Fruit fly (Drosophila melanogaster): ENCODE results near the gene CG14877.

Gene CG14877

DNA sequence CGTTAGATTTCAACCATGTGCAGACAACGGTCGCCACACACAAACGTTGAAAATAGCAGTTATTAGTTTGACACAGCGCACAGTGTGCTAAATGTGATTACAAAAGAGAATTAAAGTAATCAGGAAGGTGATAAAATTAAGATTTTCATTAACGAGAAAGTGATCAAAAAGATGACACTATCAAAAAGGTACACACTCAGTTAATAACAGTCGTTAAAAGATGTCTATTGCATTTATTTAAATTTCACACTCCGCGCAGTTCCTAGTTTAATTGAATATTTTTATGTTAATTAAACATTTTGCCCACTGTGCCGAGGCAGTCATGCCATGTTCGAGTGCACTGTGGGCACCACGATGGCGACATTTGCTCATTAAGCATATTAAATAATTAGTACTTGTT is 31.3 kb upstream of the CG14877 start (continued):
- TF ChIP-seq CG18599 (GFP tag; optimal IDR thresholded peaks at IDR 0.05) = peak; percentile 12
- no peak for TF ChIP-seq NFAT (GFP tag; IDR thresholded peaks at IDR 0.05)
- no peak for TF ChIP-seq CG7928 (GFP tag; optimal IDR thresholded peaks at IDR 0.05)
- TF ChIP-seq repo (GFP tag; optimal IDR thresholded peaks at IDR 0.05) = no peak
- TF ChIP-seq tin (GFP tag; optimal IDR thresholded peaks at IDR 0.05) = no peak
- TF ChIP-seq amos (GFP tag; IDR thresholded peaks at IDR 0.05; ENCODE audit: partially characterized antibody) = no peak
- no peak for TF ChIP-seq fru (optimal IDR thresholded peaks at IDR 0.05)
- no peak for TF ChIP-seq CG11093 (GFP tag; IDR thresholded peaks at IDR 0.05)
- TF ChIP-seq Med (GFP tag) = peak; percentile 92
- TF ChIP-seq CG10209 (GFP tag; optimal IDR thresholded peaks at IDR 0.05) = peak; percentile 35
- TF ChIP-seq CG17612 (GFP tag; IDR thresholded peaks at IDR 0.05) = no peak
- peak; percentile 15 for TF ChIP-seq CG17568 (GFP tag; optimal IDR thresholded peaks at IDR 0.05)
- TF ChIP-seq vnd (GFP tag; IDR thresholded peaks at IDR 0.05; ENCODE audit: partially characterized antibody) = no peak
- TF ChIP-seq sens (GFP tag) = peak; percentile 89

DNA sequence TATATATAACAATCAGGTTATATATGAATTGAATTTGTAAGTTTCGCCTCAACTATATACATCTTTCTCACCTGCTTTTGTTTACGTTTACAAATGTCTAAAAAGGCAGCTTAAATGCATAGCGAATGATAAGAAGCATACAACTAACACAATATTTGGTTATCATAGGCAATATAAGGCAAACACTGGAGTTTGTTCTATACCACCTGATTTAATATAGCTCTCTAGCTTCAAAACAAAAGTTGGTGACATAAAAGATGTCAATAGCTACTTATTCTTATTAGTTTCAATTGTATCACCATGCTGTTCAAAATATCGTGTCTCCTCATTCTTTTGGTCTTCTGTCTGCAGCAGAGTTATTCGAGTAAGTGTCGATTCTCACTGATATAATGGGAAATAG is 30.1 kb upstream of the CG14877 start:
- no peak for TF ChIP-seq CG14667 (GFP tag; IDR thresholded peaks at IDR 0.05)
- no peak for TF ChIP-seq tx (GFP tag; optimal IDR thresholded peaks at IDR 0.05)
- no peak for TF ChIP-seq CG17385 (GFP tag; optimal IDR thresholded peaks at IDR 0.05)
- no peak for TF ChIP-seq lbe (GFP tag; optimal IDR thresholded peaks at IDR 0.05)
- TF ChIP-seq NC2β (GFP tag; optimal IDR thresholded peaks at IDR 0.05) = no peak
- no peak for TF ChIP-seq CG17186 (GFP tag; optimal IDR thresholded peaks at IDR 0.05)
- TF ChIP-seq pzg (GFP tag; optimal IDR thresholded peaks at IDR 0.05) = no peak
- TF ChIP-seq usp (GFP tag; optimal IDR thresholded peaks at IDR 0.05) = no peak
- TF ChIP-seq sob (GFP tag; IDR thresholded peaks at IDR 0.05) = 0 out of 2 replicates have a peak, but pooled peaks have one; percentile 16
- no peak for TF ChIP-seq CG8290 (GFP tag; optimal IDR thresholded peaks at IDR 0.05)
- TF ChIP-seq CG8290 (tag; optimal IDR thresholded peaks at IDR 0.05) = peak in 1 of 2 experiments; percentile 47
- TF ChIP-seq bcd (GFP tag; optimal IDR thresholded peaks at IDR 0.05) = no peak
- no peak for TF ChIP-seq CG3847 (GFP tag; IDR thresholded peaks at IDR 0.05)
- TF ChIP-seq chm (GFP tag; IDR thresholded peaks at IDR 0.05) = no peak
- TF ChIP-seq H15 (GFP tag; IDR thresholded peaks at IDR 0.05) = no peak
- TF ChIP-seq Opbp (GFP tag; IDR thresholded peaks at IDR 0.05; ENCODE audit: partially characterized antibody) = no peak
- TF ChIP-seq lab (GFP tag; optimal IDR thresholded peaks at IDR 0.05) = peak; percentile 31
- TF ChIP-seq nerfin-1 (tag; optimal IDR thresholded peaks at IDR 0.05) = no peak
- no peak for TF ChIP-seq fd102C (GFP tag; optimal IDR thresholded peaks at IDR 0.05)
- TF ChIP-seq da (GFP tag; optimal IDR thresholded peaks at IDR 0.05) = no peak
- TF ChIP-seq CG15601 (tag; optimal IDR thresholded peaks at IDR 0.05) = peak; percentile 3
- TF ChIP-seq CG6813 (GFP tag; optimal IDR thresholded peaks at IDR 0.05) = peak; percentile 13
- TF ChIP-seq CG2678 (tag; optimal IDR thresholded peaks at IDR 0.05) = peak; percentile 41
- no peak for TF ChIP-seq Dip3 (GFP tag; optimal IDR thresholded peaks at IDR 0.05)
- peak; percentile 56 for TF ChIP-seq sens (GFP tag)
- no peak for TF ChIP-seq CkIIα-i1 (GFP tag; IDR thresholded peaks at IDR 0.05)
- peak; percentile 0 for TF ChIP-seq CG1603 (tag; optimal IDR thresholded peaks at IDR 0.05)
- TF ChIP-seq CG15269 (tag; optimal IDR thresholded peaks at IDR 0.05) = peak; percentile 15
- peak; percentile 64 for TF ChIP-seq ATbp (GFP tag; optimal IDR thresholded peaks at IDR 0.05)
- 0 out of 2 replicates have a peak, but pooled peaks have one; percentile 13 for TF ChIP-seq HLH3B (GFP tag; IDR thresholded peaks at IDR 0.05)
- no peak for TF ChIP-seq yki (optimal IDR thresholded peaks at IDR 0.05)
- peak; percentile 76 for TF ChIP-seq Med (GFP tag)
- no peak for TF ChIP-seq stwl (tag; optimal IDR thresholded peaks at IDR 0.05)
- no peak for TF ChIP-seq Bgb (GFP tag; IDR thresholded peaks at IDR 0.05; ENCODE audit: partially characterized antibody)
- no peak for TF ChIP-seq B-H2 (GFP tag; optimal IDR thresholded peaks at IDR 0.05)
- TF ChIP-seq abd-A (tag; optimal IDR thresholded peaks at IDR 0.05) = no peak
- TF ChIP-seq CG4730 (GFP tag; IDR thresholded peaks at IDR 0.05) = no peak
- TF ChIP-seq CG16813 (GFP tag; IDR thresholded peaks at IDR 0.05; ENCODE audit: partially characterized antibody) = no peak
- TF ChIP-seq twi (tag; optimal IDR thresholded peaks at IDR 0.05) = no peak
